Worm (Caenorhabditis elegans) whole organism, young adult: ENCODE data around the gene F28C6.9.

Experiments
- B0035.1 ChIP-seq: sonication (generic microtip); optimal IDR thresholded peaks from 2 replicates; lab custom pipeline; 2016; ENCODE audit warnings: missing genetic modification characterization, mild to moderate bottlenecking, missing compliant biosample characterization, missing genotype, missing genetic modification reagents
- B0261.1 ChIP-seq: sonication (generic microtip); optimal IDR thresholded peaks from 2 replicates; lab custom pipeline; 2016; ENCODE audit warnings: mild to moderate bottlenecking, missing genetic modification characterization, moderate library complexity, missing compliant biosample characterization
- B0336.3 ChIP-seq: fragments of 200-800 bp; sonication (Bioruptor generic); IDR thresholded peaks from 2 replicates; pipeline ENCODE4 v1.3.6; 2022; ENCODE audit warnings: missing genetic modification characterization, missing compliant biosample characterization
- D2030.7 ChIP-seq: fragments of 200-800 bp; sonication (Bioruptor generic); IDR thresholded peaks from 2 replicates; pipeline ENCODE4 v1.3.6; 2022; ENCODE audit warnings: missing genetic modification reagents, missing genetic modification characterization, missing compliant biosample characterization
- F22D6.2 ChIP-seq: sonication (generic microtip); optimal IDR thresholded peaks from 2 replicates; lab custom pipeline; 2016; ENCODE audit warnings: mild to moderate bottlenecking, missing genetic modification characterization, missing compliant biosample characterization
- T07F8.4 ChIP-seq: sonication (generic microtip); optimal IDR thresholded peaks from 2 replicates; lab custom pipeline; 2016; ENCODE audit warnings: mild to moderate bottlenecking, missing genetic modification characterization, moderate library complexity, missing compliant biosample characterization
- Y56A3A.18 ChIP-seq: fragments of 200-800 bp; sonication (Bioruptor generic); IDR thresholded peaks from 2 replicates; pipeline ENCODE4 v1.3.6; 2022; ENCODE audit warnings: missing genetic modification reagents, missing genetic modification characterization, missing compliant biosample characterization
- ZK185.1 ChIP-seq: sonication (generic microtip); optimal IDR thresholded peaks from 2 replicates; lab custom pipeline; 2016; ENCODE audit warnings: mild to moderate bottlenecking, missing genetic modification characterization, missing compliant biosample characterization; ENCODE audit not compliant: poor library complexity, severe bottlenecking
- akir-1 ChIP-seq: fragments of 200-800 bp; sonication (Bioruptor generic); optimal IDR thresholded peaks from 2 replicates; lab custom pipeline; 2018; ENCODE audit warnings: mild to moderate bottlenecking, missing genetic modification characterization, moderate library complexity, missing compliant biosample characterization
- ama-1 ChIP-seq, 3 experiments: fragments of 150-350 bp in 1 of 3; sonication (generic microtip) in 2 of 3; optimal IDR thresholded peaks; 2 replicates each; lab custom pipeline; 2014 to 2018; ENCODE audit warnings: missing biosample characterization in 2 of 3, missing genetic modification characterization in 2 of 3, missing genetic modification reagents in 2 of 3
- bed-2 ChIP-seq: fragments of 200-800 bp; sonication (Bioruptor generic); IDR thresholded peaks from 2 replicates; pipeline ENCODE4 v1.3.6; 2022; ENCODE audit warnings: missing genetic modification reagents, missing genetic modification characterization, missing compliant biosample characterization
- cebp-1 ChIP-seq, 2 experiments: fragments of 200-800 bp in 1 of 2; sonication (Bioruptor generic) in 1 of 2; sonication (generic microtip) in 1 of 2; IDR thresholded peaks in 1 of 2; optimal IDR thresholded peaks in 1 of 2; 2 replicates each; pipeline versions ENCODE4 v1.3.6 to Lab custom; 2017 to 2022; ENCODE audit warnings: missing compliant biosample characterization in 2 of 2, missing genetic modification characterization in 2 of 2, mild to moderate bottlenecking in 1 of 2, missing genetic modification reagents in 1 of 2, moderate library complexity in 1 of 2
- die-1 ChIP-seq: sonication (generic microtip); optimal IDR thresholded peaks from 2 replicates; lab custom pipeline; 2016; ENCODE audit warnings: missing genotype, mild to moderate bottlenecking, missing genetic modification characterization, missing compliant biosample characterization
- hsf-1 ChIP-seq: fragments of 200-800 bp; sonication (Bioruptor generic); IDR thresholded peaks from 2 replicates; pipeline ENCODE4 v1.3.6; 2022; ENCODE audit warnings: missing genetic modification reagents, missing genetic modification characterization, missing compliant biosample characterization
- lin-26 ChIP-seq: fragments of 200-800 bp; sonication (Bioruptor generic); IDR thresholded peaks from 2 replicates; pipeline ENCODE4 v1.3.6; 2022; ENCODE audit warnings: missing genetic modification reagents, missing genetic modification characterization, missing compliant biosample characterization
- lsl-1 ChIP-seq: fragments of 200-800 bp; sonication (Bioruptor generic); optimal IDR thresholded peaks from 2 replicates; lab custom pipeline; 2018; ENCODE audit warnings: mild to moderate bottlenecking, missing genetic modification characterization, moderate library complexity, missing compliant biosample characterization
- lsy-27 ChIP-seq: sonication (generic microtip); optimal IDR thresholded peaks from 2 replicates; lab custom pipeline; 2017; ENCODE audit warnings: missing genetic modification characterization, mild to moderate bottlenecking, missing compliant biosample characterization, antibody characterized with exemption, missing genotype, borderline replicate concordance; ENCODE audit not compliant: insufficient read depth
- madf-10 ChIP-seq: sonication (generic microtip); optimal IDR thresholded peaks from 2 replicates; lab custom pipeline; 2016; ENCODE audit warnings: mild to moderate bottlenecking, missing genetic modification characterization, missing compliant biosample characterization
- madf-3 ChIP-seq: fragments of 200-800 bp; sonication (Bioruptor generic); IDR thresholded peaks from 2 replicates; pipeline ENCODE4 v1.3.6; 2022; ENCODE audit warnings: missing genetic modification reagents, missing genetic modification characterization, missing compliant biosample characterization
- mcd-1 ChIP-seq: fragments of 200-800 bp; sonication (Bioruptor generic); IDR thresholded peaks from 2 replicates; pipeline ENCODE4 v1.3.6; 2022; ENCODE audit warnings: missing genetic modification reagents, missing genetic modification characterization, missing compliant biosample characterization
- mxl-1 ChIP-seq: sonication (generic microtip); optimal IDR thresholded peaks from 2 replicates; lab custom pipeline; 2016; ENCODE audit warnings: missing genetic modification characterization, missing compliant biosample characterization
- nfyb-1 ChIP-seq: fragments of 200-800 bp; sonication (Bioruptor generic); IDR thresholded peaks from 2 replicates; pipeline ENCODE4 v1.3.6; 2022; ENCODE audit warnings: missing genetic modification reagents, missing genetic modification characterization, missing compliant biosample characterization
- nhr-120 ChIP-seq: fragments of 200-800 bp; sonication (Bioruptor generic); IDR thresholded peaks from 2 replicates; pipeline ENCODE4 v1.3.6; 2022; ENCODE audit warnings: missing genetic modification characterization, missing compliant biosample characterization
- pbrm-1 ChIP-seq: fragments of 200-800 bp; sonication (Bioruptor generic); IDR thresholded peaks from 2 replicates; pipeline ENCODE4 v1.3.6; 2022; ENCODE audit warnings: missing genetic modification reagents, missing genetic modification characterization, missing compliant biosample characterization
- rcor-1 ChIP-seq: fragments of 200-800 bp; sonication (Bioruptor generic); IDR thresholded peaks from 2 replicates; pipeline ENCODE4 v1.3.6; 2022; ENCODE audit warnings: missing genetic modification reagents, missing genetic modification characterization, missing compliant biosample characterization
- rpc-1 ChIP-seq, 2 experiments: fragments of 150-350 bp in 1 of 2; sonication (generic microtip) in 1 of 2; optimal IDR thresholded peaks; 2 replicates each; lab custom pipeline; 2014 to 2018; ENCODE audit warnings: missing biosample characterization in 1 of 2, missing genetic modification characterization in 1 of 2, missing genetic modification reagents in 1 of 2, missing genotype in 1 of 2
- snpc-1.1 ChIP-seq: sonication (generic microtip); optimal IDR thresholded peaks from 2 replicates; lab custom pipeline; 2017; ENCODE audit warnings: missing genetic modification characterization, mild to moderate bottlenecking, missing compliant biosample characterization, antibody characterized with exemption, moderate library complexity, missing genotype, missing genetic modification reagents; ENCODE audit not compliant: insufficient read depth
- snpc-1.3 ChIP-seq: sonication (generic microtip); optimal IDR thresholded peaks from 2 replicates; lab custom pipeline; 2017; ENCODE audit warnings: missing genetic modification characterization, mild to moderate bottlenecking, missing compliant biosample characterization, antibody characterized with exemption, moderate library complexity, missing genotype, missing genetic modification reagents; ENCODE audit not compliant: insufficient read depth
- snpc-4 ChIP-seq, 5 experiments: fragments of 150-350 bp in 1 of 5; sonication (generic microtip) in 4 of 5; optimal IDR thresholded peaks; 2 replicates each; lab custom pipeline; 2014 to 2018; ENCODE audit warnings: missing genetic modification characterization in 5 of 5, missing biosample characterization in 3 of 5, antibody characterized with exemption in 2 of 5, mild to moderate bottlenecking in 2 of 5, missing compliant biosample characterization in 2 of 5, missing genotype in 2 of 5, moderate library complexity in 2 of 5, missing genetic modification reagents in 1 of 5
- sptf-2 ChIP-seq: fragments of 200-800 bp; sonication (Bioruptor generic); optimal IDR thresholded peaks from 2 replicates; lab custom pipeline; 2018; ENCODE audit warnings: mild to moderate bottlenecking, missing genetic modification characterization, missing compliant biosample characterization
- tbp1 ChIP-seq: fragments of 200-800 bp; sonication (Bioruptor generic); optimal IDR thresholded peaks from 2 replicates; lab custom pipeline; 2018; ENCODE audit warnings: mild to moderate bottlenecking, missing genetic modification characterization, missing compliant biosample characterization
- tlf-1 ChIP-seq: fragments of 200-800 bp; sonication (Bioruptor generic); optimal IDR thresholded peaks from 2 replicates; lab custom pipeline; 2018; ENCODE audit warnings: mild to moderate bottlenecking, missing genetic modification characterization, missing compliant biosample characterization
- unc-130 ChIP-seq: sonication (generic microtip); optimal IDR thresholded peaks from 2 replicates; lab custom pipeline; 2016; ENCODE audit warnings: missing genetic modification reagents, missing genetic modification characterization, missing compliant biosample characterization
- ztf-18 ChIP-seq: sonication (generic microtip); optimal IDR thresholded peaks from 2 replicates; lab custom pipeline; 2016; ENCODE audit warnings: missing genotype, mild to moderate bottlenecking, missing genetic modification characterization, missing compliant biosample characterization
- ztf-22 ChIP-seq: fragments of 200-800 bp; sonication (Bioruptor generic); optimal IDR thresholded peaks from 2 replicates; lab custom pipeline; 2018; ENCODE audit warnings: mild to moderate bottlenecking, missing genetic modification characterization, moderate library complexity, missing compliant biosample characterization
- ztf-28 ChIP-seq: fragments of 200-800 bp; sonication (Bioruptor generic); IDR thresholded peaks from 2 replicates; pipeline ENCODE4 v1.3.6; 2022; ENCODE audit warnings: missing genetic modification reagents, missing genetic modification characterization, missing compliant biosample characterization

Gene F28C6.9

DNA sequence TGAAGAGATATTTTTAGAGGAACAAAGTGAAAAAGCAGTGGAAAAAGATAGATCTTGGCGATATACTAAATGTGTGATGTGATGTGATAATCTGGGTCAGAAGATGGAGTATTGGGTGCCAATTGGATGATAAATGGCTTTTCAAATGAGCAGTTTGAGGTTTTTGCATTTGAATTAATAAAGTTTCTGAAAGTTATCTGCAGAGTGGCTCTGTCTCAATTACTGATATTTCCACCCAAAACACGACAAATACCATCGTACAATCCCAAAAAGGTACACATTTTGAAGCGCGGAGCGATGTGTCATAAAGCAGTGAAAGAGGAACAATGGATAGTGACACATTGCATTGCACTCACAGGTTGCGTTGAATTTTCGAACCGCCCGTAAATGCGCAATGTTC lies 29.6 kb upstream of the F28C6.9 start:
- no peak for TF ChIP-seq B0261.1
- no peak for TF ChIP-seq nfyb-1
- TF ChIP-seq ztf-18 (tag; lab: Kevin White, UChicago) = no peak
- no peak for TF ChIP-seq snpc-1.1 (tag; lab: Kevin White, UChicago)
- no peak for TF ChIP-seq ztf-22
- TF ChIP-seq ama-1 (optimal IDR thresholded peaks at IDR 0.05; lab: Kevin White, UChicago) = no peak
- no peak for TF ChIP-seq ama-1 (GFP tag; optimal IDR thresholded peaks at IDR 0.05; lab: Kevin White, UChicago)

DNA sequence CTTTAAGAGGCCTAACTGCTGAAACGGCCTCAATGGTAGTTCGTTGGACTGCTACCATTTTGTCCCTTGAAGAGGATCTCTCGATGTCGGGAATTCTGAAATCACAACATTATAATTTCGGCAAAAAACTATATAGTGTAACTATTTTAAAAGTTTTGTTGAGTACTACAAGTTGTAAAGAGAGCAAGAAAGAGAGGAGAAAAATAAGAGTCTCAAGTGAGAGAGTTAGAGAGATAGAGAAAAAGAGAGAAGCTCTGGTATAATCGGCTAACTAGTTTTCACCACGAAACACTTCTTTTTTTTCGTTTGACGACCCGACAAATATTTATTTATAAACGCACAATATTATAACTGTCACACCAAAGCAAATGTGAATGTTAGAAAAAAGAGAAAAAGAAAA lies 27.6 kb upstream of the F28C6.9 start, which contains the start of gene vab-9:
Gene vab-9 (minus strand): TSS at position 101 of the 400 bp plus-strand sequence.
- TF ChIP-seq lsy-27 (tag; lab: Kevin White, UChicago) = no peak
- TF ChIP-seq snpc-4 (GFP tag; optimal IDR thresholded peaks at IDR 0.05; lab: Kevin White, UChicago) = no peak
- no peak for TF ChIP-seq snpc-4 (tag; optimal IDR thresholded peaks at IDR 0.05; lab: Kevin White, UChicago)
- TF ChIP-seq B0035.1 (tag; lab: Kevin White, UChicago) = no peak
- TF ChIP-seq cebp-1 (GFP tag; IDR thresholded peaks at IDR 0.05; lab: Robert Waterston, UW) = no peak
- no peak for TF ChIP-seq cebp-1 (tag; optimal IDR thresholded peaks at IDR 0.05; lab: Kevin White, UChicago)
- TF ChIP-seq bed-2 (GFP tag; lab: Robert Waterston, UW) = no peak
- TF ChIP-seq T07F8.4 (tag; lab: Kevin White, UChicago) = no peak
- no peak for TF ChIP-seq tlf-1 (GFP tag; lab: Kevin White, UChicago)
- no peak for TF ChIP-seq nhr-120
- TF ChIP-seq akir-1 (GFP tag; lab: Kevin White, UChicago) = no peak
- no peak for TF ChIP-seq unc-130 (GFP tag; lab: Kevin White, UChicago)
- TF ChIP-seq madf-10 (tag; lab: Kevin White, UChicago) = no peak

DNA sequence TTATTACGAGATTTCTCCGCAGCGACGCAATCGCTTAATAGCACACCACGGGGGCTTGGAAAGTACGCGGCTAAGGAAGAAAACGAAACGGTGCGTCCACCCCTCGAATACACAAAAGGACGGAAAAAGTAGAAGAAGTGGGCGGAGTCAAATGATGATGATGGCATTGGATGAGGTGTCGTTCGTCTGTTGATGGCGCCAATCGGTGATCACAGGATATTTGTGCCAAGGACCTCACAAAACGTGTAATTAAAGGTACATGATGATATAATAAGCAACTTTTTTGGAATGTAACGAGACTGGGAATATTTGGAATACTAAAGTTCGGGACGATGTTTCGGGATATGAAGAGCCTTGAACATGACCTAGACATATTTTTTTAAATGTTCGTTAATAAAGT lies 24.4 kb upstream of the F28C6.9 start, which contains the start of gene cutl-12:
Gene cutl-12 (minus strand): TSS at position 101 of the 400 bp plus-strand sequence.
- TF ChIP-seq ztf-28 (GFP tag; lab: Robert Waterston, UW) (no peak), madf-3 (0 out of 2 replicates have a peak, but pooled peaks have one; percentile 39), mxl-1 (tag; lab: Kevin White, UChicago) (no peak), B0336.3 (GFP tag; lab: Robert Waterston, UW) (no peak)
- TF ChIP-seq, all 124 proteins: peak for 1

DNA sequence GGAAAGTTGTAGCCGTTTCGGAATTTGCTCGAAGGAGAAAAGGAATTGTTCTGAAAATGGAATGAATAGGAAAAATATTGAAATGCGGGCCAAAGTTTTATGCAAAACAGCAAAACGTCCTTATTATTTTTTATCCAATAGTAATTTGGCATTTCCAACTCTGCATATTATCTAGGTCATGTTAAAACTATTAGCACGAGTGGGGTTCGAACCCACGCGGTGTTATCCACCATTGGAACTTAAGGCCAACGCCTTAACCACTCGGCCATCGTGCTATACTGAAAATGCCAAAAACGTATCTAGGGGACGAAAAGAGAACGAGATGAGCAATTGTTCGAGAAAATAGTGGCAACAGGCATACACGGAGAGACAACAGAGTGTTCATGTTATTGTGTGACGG lies 21.8 kb upstream of the F28C6.9 start:
- TF ChIP-seq pbrm-1 (GFP tag; lab: Robert Waterston, UW) (no peak), die-1 (peak; percentile 34), rcor-1 (GFP tag; lab: Robert Waterston, UW) (no peak), mcd-1 (GFP tag; lab: Robert Waterston, UW) (no peak), F22D6.2 (tag; lab: Kevin White, UChicago) (no peak), hsf-1 (GFP tag; lab: Robert Waterston, UW) (peak; percentile 36; the same call in 1 of the 2 replicates), lsl-1 (GFP tag; lab: Kevin White, UChicago) (peak; percentile 13), lin-26 (GFP tag; lab: Robert Waterston, UW) (0 out of 2 replicates have a peak, but pooled peaks have one; percentile 60), Y56A3A.18 (GFP tag; lab: Robert Waterston, UW) (no peak), ZK185.1 (tag; lab: Kevin White, UChicago) (no peak), snpc-1.3 (peak; percentile 37), tbp1 (GFP tag; lab: Kevin White, UChicago) (peak; percentile 82), B0261.1 (peak; percentile 56), rpc-1 (optimal IDR thresholded peaks at IDR 0.05; lab: Kevin White, UChicago) (peak; percentile 53), rpc-1 (tag; optimal IDR thresholded peaks at IDR 0.05; lab: Kevin White, UChicago) (peak; percentile 76), sptf-2 (GFP tag; lab: Kevin White, UChicago) (peak; percentile 90), D2030.7 (GFP tag; lab: Robert Waterston, UW) (0 out of 2 replicates have a peak, but pooled peaks have one; percentile 18)
- TF ChIP-seq, all 124 proteins: peak for 10
